Fruit fly (Drosophila melanogaster): Measurements from ENCODE around the gene CG17919.

Gene CG17919

DNA sequence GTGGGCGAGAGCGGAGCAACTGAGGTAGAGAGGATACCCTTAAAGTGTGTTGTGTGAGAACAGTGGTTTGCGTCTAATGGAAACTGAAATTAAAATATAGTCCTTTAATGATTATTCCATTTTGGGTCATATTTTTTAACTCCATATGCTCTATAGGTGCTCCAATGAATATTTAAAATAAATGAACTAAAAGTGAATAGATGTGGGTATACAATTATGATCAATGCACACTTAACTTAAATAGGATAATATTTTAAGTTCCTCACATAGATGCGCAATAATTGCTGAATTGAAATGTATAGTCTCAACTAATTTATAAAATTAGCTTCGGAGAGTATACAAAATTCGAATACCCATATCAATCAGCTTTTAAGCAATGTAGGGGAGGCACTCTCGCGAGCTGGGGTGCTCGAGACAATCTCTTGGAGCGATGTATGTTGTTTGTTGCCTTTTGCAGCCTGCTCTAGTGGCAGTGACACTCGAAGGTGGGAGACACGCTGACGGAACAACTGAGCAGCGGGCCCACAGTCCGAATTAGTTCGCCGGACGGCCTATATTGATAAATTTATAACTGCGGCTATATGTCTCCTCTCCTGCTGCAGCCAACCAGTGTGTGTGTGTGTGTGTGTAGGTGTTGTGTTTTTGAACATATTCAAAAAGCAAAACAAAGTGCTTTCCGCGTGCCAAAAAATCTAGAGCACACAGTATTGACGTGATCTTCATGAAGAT lies 10.0 kb downstream of the CG17919 start (continued):
- no peak for TF ChIP-seq Hey (tag; optimal IDR thresholded peaks at IDR 0.05)
- peak; percentile 40 for TF ChIP-seq CG8359 (GFP tag; optimal IDR thresholded peaks at IDR 0.05; ENCODE audit: borderline replicate concordance)
- peak; percentile 80 for TF ChIP-seq Meics (GFP tag; optimal IDR thresholded peaks at IDR 0.05)
- TF ChIP-seq CG12219 (GFP tag; optimal IDR thresholded peaks at IDR 0.05): peak; percentile 74
- no peak for TF ChIP-seq abd-A (tag; optimal IDR thresholded peaks at IDR 0.05)
- peak; percentile 83 for TF ChIP-seq CG10979 (tag; optimal IDR thresholded peaks at IDR 0.05)
- TF ChIP-seq Oli (tag; optimal IDR thresholded peaks at IDR 0.05): peak; percentile 92
- TF ChIP-seq Poxn (GFP tag; IDR thresholded peaks at IDR 0.05): no peak
- TF ChIP-seq CG32767 (GFP tag; IDR thresholded peaks at IDR 0.05): no peak; the same call in 1 of the 2 replicates
- TF ChIP-seq BEAF-32 (GFP tag; optimal IDR thresholded peaks at IDR 0.05): peak; percentile 50
- peak; percentile 56; the same call in 2 of the 3 replicates for TF ChIP-seq B-H1 (GFP tag; IDR thresholded peaks at IDR 0.05)
- no peak for TF ChIP-seq CG33213 (GFP tag; optimal IDR thresholded peaks at IDR 0.05)
- no peak for TF ChIP-seq ftz-f1 (GFP tag; optimal IDR thresholded peaks at IDR 0.05)
- no peak for TF ChIP-seq ham (GFP tag; IDR thresholded peaks at IDR 0.05)
- peak; percentile 82 for TF ChIP-seq fd96Cb (tag; optimal IDR thresholded peaks at IDR 0.05)
- peak; percentile 53 for TF ChIP-seq Bdp1 (GFP tag; optimal IDR thresholded peaks at IDR 0.05)
- TF ChIP-seq Hmr (GFP tag; optimal IDR thresholded peaks at IDR 0.05): no peak
- peak; percentile 53; the same call in 1 of the 2 replicates for TF ChIP-seq E2f2 (GFP tag; IDR thresholded peaks at IDR 0.05)
- TF ChIP-seq CG14860 (GFP tag; IDR thresholded peaks at IDR 0.05; ENCODE audit: partially characterized antibody): no peak
- peak; percentile 79 for TF ChIP-seq CG17385 (GFP tag; optimal IDR thresholded peaks at IDR 0.05)
- no peak for TF ChIP-seq aop (GFP tag; IDR thresholded peaks at IDR 0.05)
- no peak for TF ChIP-seq Nf-YA (GFP tag; IDR thresholded peaks at IDR 0.05)
- TF ChIP-seq B-H2 (GFP tag; optimal IDR thresholded peaks at IDR 0.05): no peak
- TF ChIP-seq GATAe (GFP tag; conservative IDR thresholded peaks at IDR 0.05): no peak
- no peak for TF ChIP-seq CG2889 (GFP tag; IDR thresholded peaks at IDR 0.05)
- TF ChIP-seq Ptx1 (GFP tag; IDR thresholded peaks at IDR 0.05): peak; percentile 67
- TF ChIP-seq CG4360 (GFP tag; IDR thresholded peaks at IDR 0.05): no peak
- TF ChIP-seq kay (GFP tag; optimal IDR thresholded peaks at IDR 0.05): peak; percentile 57
- TF ChIP-seq emc (GFP tag; optimal IDR thresholded peaks at IDR 0.05): no peak
- TF ChIP-seq CG13296 (GFP tag; optimal IDR thresholded peaks at IDR 0.05): no peak
- peak; percentile 85 for TF ChIP-seq grau (tag; optimal IDR thresholded peaks at IDR 0.05)
- 0 out of 3 replicates have a peak, but pooled peaks have one; percentile 22 for TF ChIP-seq ase (GFP tag; IDR thresholded peaks at IDR 0.05)
- TF ChIP-seq Hr3 (GFP tag; optimal IDR thresholded peaks at IDR 0.05): peak; percentile 77
- no peak for TF ChIP-seq CG16813 (GFP tag; IDR thresholded peaks at IDR 0.05; ENCODE audit: partially characterized antibody)
- TF ChIP-seq CG4617 (GFP tag; optimal IDR thresholded peaks at IDR 0.05; ENCODE audit: borderline replicate concordance): peak; percentile 49
- no peak for TF ChIP-seq CG17912 (GFP tag; optimal IDR thresholded peaks at IDR 0.05)
- no peak for TF ChIP-seq CG10565 (GFP tag; optimal IDR thresholded peaks at IDR 0.05)
- TF ChIP-seq wor (GFP tag; IDR thresholded peaks at IDR 0.05): peak; percentile 61
- peak; percentile 69 for TF ChIP-seq Chrac-16 (GFP tag; optimal IDR thresholded peaks at IDR 0.05)
- peak; percentile 23 for TF ChIP-seq onecut (GFP tag; IDR thresholded peaks at IDR 0.05)
- TF ChIP-seq Aef1 (GFP tag; IDR thresholded peaks at IDR 0.05): peak; percentile 51; the same call in 1 of the 3 replicates
- TF ChIP-seq Nf-YB (GFP tag; optimal IDR thresholded peaks at IDR 0.05): no peak
- TF ChIP-seq CG30403 (GFP tag; optimal IDR thresholded peaks at IDR 0.05): peak; percentile 86
- TF ChIP-seq CG7372 (GFP tag; IDR thresholded peaks at IDR 0.05): peak; percentile 15; the same call in 1 of the 2 replicates
- TF ChIP-seq salm (tag; optimal IDR thresholded peaks at IDR 0.05): peak; percentile 55
- peak in 1 of 3 experiments; percentile 81 for TF ChIP-seq lola (GFP tag; optimal IDR thresholded peaks at IDR 0.05)
- TF ChIP-seq Lpt (GFP tag; optimal IDR thresholded peaks at IDR 0.05): no peak
- TF ChIP-seq ci (GFP tag; IDR thresholded peaks at IDR 0.05): peak; percentile 55; the same call in 1 of the 3 replicates
- TF ChIP-seq amos (GFP tag; IDR thresholded peaks at IDR 0.05; ENCODE audit: partially characterized antibody): no peak

All from whole organism, embryonic.